Worm (Caenorhabditis elegans): ENCODE results near the gene Y25C1A.2.

Y25C1A.2 gene

DNA sequence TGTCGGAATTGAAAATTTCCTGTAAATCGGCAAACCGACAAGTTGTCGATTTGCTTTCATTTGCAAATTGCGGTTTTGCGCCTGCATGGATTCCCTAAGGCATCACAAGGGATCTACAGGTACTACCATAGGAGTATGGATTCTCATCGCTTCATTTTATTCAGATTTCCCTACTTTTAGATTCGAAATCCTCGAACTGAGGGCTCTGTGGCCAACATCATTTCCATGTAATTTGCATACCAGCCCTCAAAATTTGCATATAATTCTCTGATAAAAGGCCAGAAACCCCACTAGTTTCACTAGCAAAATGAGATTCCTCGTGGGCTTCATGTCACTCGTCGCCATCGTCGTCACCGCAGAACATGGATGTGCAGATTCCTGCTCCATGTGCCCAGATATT lies at the start of gene Y25C1A.2:
Y25C1A.2 (plus strand) TSS at position 301 of the 400 bp plus-strand sequence.
- TF ChIP-seq unc-130 (GFP tag; optimal IDR thresholded peaks at IDR 0.05): no peak
- no peak for TF ChIP-seq pqm-1 (tag; optimal IDR thresholded peaks at IDR 0.05)
- no peak for TF ChIP-seq nhr-77 (tag; optimal IDR thresholded peaks at IDR 0.05)
- TF ChIP-seq lin-29 (GFP tag; IDR thresholded peaks at IDR 0.05): no peak
- no peak for TF ChIP-seq nhr-28 (tag; optimal IDR thresholded peaks at IDR 0.05)
- TF ChIP-seq lim-7 (GFP tag; IDR thresholded peaks at IDR 0.05): no peak
- TF ChIP-seq ZK337.2 (GFP tag; IDR thresholded peaks at IDR 0.05): no peak
- TF ChIP-seq lin-13 (GFP tag; optimal IDR thresholded peaks at IDR 0.05): no peak
- TF ChIP-seq hmg-1.1 (GFP tag; IDR thresholded peaks at IDR 0.05): no peak
- no peak for TF ChIP-seq nhr-76 (tag; optimal IDR thresholded peaks at IDR 0.05)
- TF ChIP-seq spr-1 (tag; optimal IDR thresholded peaks at IDR 0.05): no peak
- TF ChIP-seq ama-1 (optimal IDR thresholded peaks at IDR 0.05): no peak
- no peak for TF ChIP-seq jun-1 (tag; optimal IDR thresholded peaks at IDR 0.05)
- no peak for TF ChIP-seq egl-43 (GFP tag; IDR thresholded peaks at IDR 0.05)
- TF ChIP-seq madf-5 (GFP tag; IDR thresholded peaks at IDR 0.05): no peak
- TF ChIP-seq Y48G9A.11 (GFP tag; IDR thresholded peaks at IDR 0.05): no peak

DNA sequence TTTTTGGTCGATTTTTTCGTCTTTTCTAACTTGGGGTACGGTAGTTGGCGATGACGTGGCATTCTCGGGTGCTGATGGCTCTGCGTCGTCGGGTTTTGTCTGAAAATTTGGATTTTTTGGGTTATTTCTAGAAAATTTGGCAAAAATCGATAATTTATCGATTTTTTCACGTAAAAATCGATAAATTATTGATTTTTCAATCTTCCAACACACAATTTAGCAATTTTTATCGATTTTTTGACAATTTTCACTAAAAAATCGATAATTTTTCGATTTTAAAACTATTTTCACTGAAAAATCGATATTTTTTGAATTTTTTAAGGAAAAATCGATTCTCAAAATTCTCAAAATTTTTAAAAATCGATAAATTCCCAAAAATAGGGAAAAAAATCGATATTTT lies 49.5 kb upstream of the Y25C1A.2 start:
- no peak for TF ChIP-seq Y48G9A.11 (GFP tag; IDR thresholded peaks at IDR 0.05)
- no peak for TF ChIP-seq lin-1 (GFP tag; IDR thresholded peaks at IDR 0.05)
- no peak for TF ChIP-seq ceh-32 (tag; optimal IDR thresholded peaks at IDR 0.05; ENCODE audit: poor library complexity)
- TF ChIP-seq ceh-28 (tag; optimal IDR thresholded peaks at IDR 0.05): peak; percentile 89
- no peak for TF ChIP-seq rbr-2 (tag; optimal IDR thresholded peaks at IDR 0.05)
- no peak for TF ChIP-seq ctbp-1 (GFP tag; IDR thresholded peaks at IDR 0.05)
- TF ChIP-seq jun-1 (tag; optimal IDR thresholded peaks at IDR 0.05): no peak

DNA sequence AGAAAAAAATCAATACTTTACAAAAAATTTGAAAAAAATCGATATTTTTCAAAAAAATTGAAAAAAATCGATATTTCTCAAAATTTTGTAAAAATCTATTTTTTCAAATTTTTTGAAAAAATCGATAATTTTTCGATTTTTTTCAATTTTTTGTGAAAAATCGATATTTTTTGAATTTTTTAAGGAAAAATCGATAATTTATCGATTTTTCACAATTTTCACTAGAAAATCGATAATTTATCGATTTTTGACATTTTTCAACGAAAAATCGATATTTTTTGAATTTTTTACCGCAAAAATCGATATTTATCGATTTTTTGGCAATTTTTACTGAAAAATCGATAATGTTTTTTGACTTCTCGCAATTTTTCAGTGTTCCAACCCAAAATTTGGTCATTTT lies 49.0 kb upstream of the Y25C1A.2 start:
- TF ChIP-seq ceh-28 (tag; optimal IDR thresholded peaks at IDR 0.05) (peak; percentile 94), tag-97 (GFP tag; IDR thresholded peaks at IDR 0.05) (no peak)

DNA sequence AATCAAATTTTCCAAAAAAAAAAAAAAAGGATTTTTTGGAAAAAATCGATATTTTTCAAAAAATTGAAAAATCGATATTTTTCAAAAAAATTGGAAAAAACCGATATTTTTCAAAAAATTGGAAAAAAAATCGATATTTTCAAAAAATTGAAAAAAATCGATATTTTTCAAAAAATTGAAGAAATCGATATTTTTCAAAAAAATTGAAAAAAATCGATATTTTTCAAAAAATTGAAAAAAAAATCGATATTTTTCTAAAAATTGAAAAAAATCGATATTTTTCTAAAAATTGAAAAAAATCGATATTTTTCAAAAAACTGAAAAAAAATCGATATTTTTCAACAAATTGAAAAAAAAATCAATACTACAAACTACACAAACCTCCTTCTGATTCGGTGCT lies 48.4 kb upstream of the Y25C1A.2 start:
- no peak for TF ChIP-seq lin-1 (GFP tag; IDR thresholded peaks at IDR 0.05)
- TF ChIP-seq F49E8.2 (tag; optimal IDR thresholded peaks at IDR 0.05; ENCODE audit: borderline replicate concordance): no peak
- TF ChIP-seq jun-1 (tag; optimal IDR thresholded peaks at IDR 0.05): no peak
- no peak for TF ChIP-seq mes-2 (tag; optimal IDR thresholded peaks at IDR 0.05; ENCODE audit: poor library complexity, severe bottlenecking)
- TF ChIP-seq spr-3 (GFP tag; optimal IDR thresholded peaks at IDR 0.05): no peak
- no peak for TF ChIP-seq set-16 (GFP tag; IDR thresholded peaks at IDR 0.05)
- TF ChIP-seq ctbp-1 (GFP tag; IDR thresholded peaks at IDR 0.05): no peak
- peak; percentile 77 for TF ChIP-seq ceh-28 (tag; optimal IDR thresholded peaks at IDR 0.05)

DNA sequence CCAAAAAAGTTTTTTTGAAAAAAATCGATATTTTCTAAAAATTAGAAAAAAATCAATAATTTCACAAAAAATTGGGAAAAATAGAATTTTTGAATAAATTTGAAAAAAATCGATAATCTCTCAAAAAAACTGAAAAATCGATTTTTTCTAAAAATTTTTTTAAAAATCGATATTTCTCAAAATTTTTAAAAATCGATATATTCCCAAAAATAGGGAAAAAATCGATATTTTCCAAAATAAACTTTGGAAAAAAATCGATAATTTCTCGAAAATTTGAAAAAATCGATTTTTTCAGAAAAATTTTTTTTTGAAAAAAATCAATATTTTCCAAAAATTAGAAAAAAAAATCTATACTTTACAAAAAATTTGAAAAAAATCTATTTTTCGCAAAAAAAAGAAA lies 47.8 kb upstream of the Y25C1A.2 start:
- TF ChIP-seq ceh-28 (tag; optimal IDR thresholded peaks at IDR 0.05) (peak; percentile 70), hlh-30 (tag; optimal IDR thresholded peaks at IDR 0.05; ENCODE audit: insufficient read depth) (no peak)

DNA sequence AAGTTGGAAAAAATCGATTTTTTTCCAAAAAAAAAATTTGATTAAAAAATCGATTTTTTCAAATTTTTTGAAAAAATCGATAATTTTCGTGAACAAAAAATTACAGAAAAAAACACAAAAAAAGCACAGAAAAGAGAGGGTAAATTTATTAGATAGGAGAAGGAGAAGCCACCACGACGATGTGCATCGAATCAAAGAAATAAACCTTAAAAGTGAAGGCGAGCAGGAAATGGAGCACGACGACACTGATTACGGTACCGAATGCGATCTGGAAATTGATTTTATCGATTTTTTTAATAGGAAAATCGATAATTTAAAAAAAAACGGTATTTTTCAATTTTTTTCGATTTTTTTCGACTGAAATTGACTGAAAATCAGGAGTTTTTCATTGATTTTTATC lies 47.3 kb upstream of the Y25C1A.2 start:
- TF ChIP-seq ceh-28 (tag; optimal IDR thresholded peaks at IDR 0.05) (peak; percentile 12), lin-15B (tag; optimal IDR thresholded peaks at IDR 0.05) (no peak)

DNA sequence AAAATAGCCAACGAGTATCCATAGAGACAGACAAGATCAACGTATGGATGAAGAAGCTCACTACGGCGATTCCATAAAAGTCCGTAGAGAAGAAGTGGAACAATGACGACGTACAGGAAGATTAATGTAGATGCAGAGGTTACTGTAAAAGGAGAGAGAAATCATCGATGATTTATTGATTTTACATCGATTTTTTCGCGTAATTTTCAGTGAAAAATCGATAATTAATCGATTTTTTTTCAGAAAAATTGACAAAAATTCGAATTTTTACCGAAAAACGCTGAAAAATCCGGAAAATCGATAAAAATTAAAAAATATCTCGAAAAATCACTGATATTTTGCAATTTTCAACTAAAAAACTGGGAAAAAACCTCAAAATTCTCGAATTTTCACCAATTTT lies 46.0 kb upstream of the Y25C1A.2 start:
- TF ChIP-seq ceh-28 (tag; optimal IDR thresholded peaks at IDR 0.05): peak; percentile 81
- TF ChIP-seq nhr-10 (tag; optimal IDR thresholded peaks at IDR 0.05): no peak
